Comparison of ENCODE assay signal across 6 worm cellular contexts in the genomic region with DNA sequence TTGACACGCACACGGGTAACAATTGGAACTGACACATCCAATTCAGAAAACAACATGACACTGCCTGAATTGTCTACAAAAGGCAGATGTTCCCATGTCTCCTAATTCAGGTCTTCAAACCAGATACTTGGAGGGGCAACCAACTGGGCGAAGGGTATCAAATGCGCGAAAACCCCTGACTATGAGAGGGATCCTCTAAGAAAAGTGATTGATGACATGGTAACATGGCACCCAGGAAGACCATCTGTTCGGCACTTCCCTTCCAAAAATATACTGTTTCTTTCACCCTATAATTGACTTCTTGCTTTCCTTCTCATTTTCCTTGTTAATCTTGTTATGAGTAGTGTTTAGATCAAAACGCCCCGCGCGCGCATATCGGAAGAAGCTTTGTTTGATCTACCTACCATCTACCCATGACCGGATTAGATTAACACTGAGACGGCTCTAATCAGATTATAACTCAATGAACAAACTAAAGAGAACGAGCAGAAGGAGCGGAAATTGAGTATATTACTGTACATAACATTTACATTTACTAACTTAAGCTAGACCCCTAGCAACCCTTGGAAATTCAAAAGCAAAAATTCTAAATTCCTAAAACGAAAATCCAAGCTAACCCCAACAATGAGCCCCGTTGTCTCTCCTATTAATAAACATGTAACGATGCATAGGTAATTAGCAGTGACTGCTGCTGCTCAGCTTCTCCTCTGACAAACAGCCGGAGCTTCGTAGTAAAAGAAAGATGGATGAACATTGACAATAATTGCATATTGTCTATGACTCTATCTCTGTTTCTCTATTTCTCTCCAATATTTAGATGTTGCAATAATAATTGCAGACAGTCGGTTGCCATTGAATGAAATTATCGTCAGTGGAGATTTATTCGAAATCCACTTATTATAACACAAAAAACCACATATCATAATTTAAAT.
TF ChIP-seq lines count a peak whose summit lies in the region.

No protein-coding gene starts in this region.

TF ChIP-seq in whole organism, L1 larva, 84 proteins besides CTCF, POLR2A, EP300 and RAD21:
- TF ChIP-seq nhr-85 (tag; lab: Kevin White, UChicago): peak; percentile 57
- TF ChIP-seq swsn-7 (tag; optimal IDR thresholded peaks at IDR 0.05; lab: Kevin White, UChicago): no peak
- TF ChIP-seq efl-1 (optimal IDR thresholded peaks at IDR 0.05; lab: Kevin White, UChicago): no peak
- TF ChIP-seq efl-1 (GFP tag; optimal IDR thresholded peaks at IDR 0.05 in 1 of 2; lab: Kevin White, UChicago): peak in 1 of 2 experiments; percentile 40
- no peak for TF ChIP-seq pag-3 (tag; optimal IDR thresholded peaks at IDR 0.05; lab: Kevin White, UChicago; ENCODE audit: borderline replicate concordance, insufficient read depth)
- TF ChIP-seq sup-37 (GFP tag; optimal IDR thresholded peaks at IDR 0.05; lab: Kevin White, UChicago): no peak
- no peak for TF ChIP-seq ztf-4 (tag; optimal IDR thresholded peaks at IDR 0.05; lab: Kevin White, UChicago)

TF ChIP-seq in whole organism, L4 larva, 104 proteins besides CTCF, POLR2A, EP300 and RAD21:
- TF ChIP-seq aha-1 (tag; lab: Kevin White, UChicago): peak; percentile 58
- TF ChIP-seq arid-1 (GFP tag; conservative IDR thresholded peaks at IDR 0.05; lab: Robert Waterston, UW): no peak

TF ChIP-seq in whole organism, early embryonic, 17 proteins besides CTCF, POLR2A, EP300 and RAD21:
- TF ChIP-seq scrt-1 (GFP tag; IDR thresholded peaks at IDR 0.05; lab: Robert Waterston, UW) (no peak), tbx-37 (GFP tag; conservative IDR thresholded peaks at IDR 0.05; lab: Robert Waterston, UW) (no peak), sea-1 (GFP tag; conservative IDR thresholded peaks at IDR 0.05; lab: Robert Waterston, UW) (no peak), F13C5.2 (tag; optimal IDR thresholded peaks at IDR 0.05; lab: Kevin White, UChicago) (no peak), ceh-36 (tag; optimal IDR thresholded peaks at IDR 0.05; lab: Kevin White, UChicago) (peak; percentile 3)

TF ChIP-seq in whole organism, late embryonic, 69 proteins besides CTCF, POLR2A, EP300 and RAD21:
- TF ChIP-seq pha-2 (tag; optimal IDR thresholded peaks at IDR 0.05; lab: Kevin White, UChicago) (peak; percentile 12), ceh-31 (tag; optimal IDR thresholded peaks at IDR 0.05; lab: Kevin White, UChicago) (peak; percentile 32), lin-11 (tag; optimal IDR thresholded peaks at IDR 0.05; lab: Kevin White, UChicago) (no peak), mec-3 (tag; optimal IDR thresholded peaks at IDR 0.05; lab: Kevin White, UChicago; ENCODE audit: borderline replicate concordance) (no peak), unc-55 (GFP tag; optimal IDR thresholded peaks at IDR 0.05; lab: Kevin White, UChicago) (peak; percentile 67), pax-1 (tag; optimal IDR thresholded peaks at IDR 0.05; lab: Kevin White, UChicago) (peak; percentile 91)

TF ChIP-seq in whole organism, midembryonic, 9 proteins besides CTCF, POLR2A, EP300 and RAD21:
- TF ChIP-seq ztf-23 (GFP tag; IDR thresholded peaks at IDR 0.05; lab: Robert Waterston, UW): no peak
- no peak for TF ChIP-seq ref-1 (GFP tag; conservative IDR thresholded peaks at IDR 0.05; lab: Robert Waterston, UW)
- TF ChIP-seq klf-2 (GFP tag; conservative IDR thresholded peaks at IDR 0.05; lab: Robert Waterston, UW): no peak
- TF ChIP-seq flt-1 (GFP tag; IDR thresholded peaks at IDR 0.05; lab: Robert Waterston, UW): 0 out of 2 replicates have a peak, but pooled peaks have one; percentile 36

TF ChIP-seq in whole organism, mixed stage, embryonic, 35 proteins besides CTCF, POLR2A, EP300 and RAD21:
- TF ChIP-seq hlh-1 (tag; optimal IDR thresholded peaks at IDR 0.05; lab: Kevin White, UChicago) (no peak), pha-4 (tag; optimal IDR thresholded peaks at IDR 0.05; lab: Kevin White, UChicago) (peak; percentile 40), sptf-1 (tag; optimal IDR thresholded peaks at IDR 0.05; lab: Kevin White, UChicago) (peak; percentile 7), elt-1 (tag; optimal IDR thresholded peaks at IDR 0.05; lab: Kevin White, UChicago; ENCODE audit: borderline replicate concordance, insufficient read depth) (peak; percentile 53), unc-120 (tag; optimal IDR thresholded peaks at IDR 0.05; lab: Kevin White, UChicago; ENCODE audit: poor library complexity, severe bottlenecking) (no peak), bed-3 (GFP tag; optimal IDR thresholded peaks at IDR 0.05; lab: Kevin White, UChicago) (no peak), ces-1 (GFP tag; optimal IDR thresholded peaks at IDR 0.05; lab: Kevin White, UChicago) (peak; percentile 49), mls-2 (tag; optimal IDR thresholded peaks at IDR 0.05; lab: Kevin White, UChicago) (peak; percentile 8), ceh-83 (GFP tag; optimal IDR thresholded peaks at IDR 0.05; lab: Kevin White, UChicago) (no peak), ztf-11 (tag; optimal IDR thresholded peaks at IDR 0.05; lab: Kevin White, UChicago) (peak; percentile 18), unc-62 (GFP tag; optimal IDR thresholded peaks at IDR 0.05; lab: Kevin White, UChicago) (peak; percentile 40), drap-1 (GFP tag; optimal IDR thresholded peaks at IDR 0.05; lab: Kevin White, UChicago) (no peak), ceh-43 (GFP tag; optimal IDR thresholded peaks at IDR 0.05; lab: Kevin White, UChicago) (peak; percentile 51), mab-5 (tag; optimal IDR thresholded peaks at IDR 0.05; lab: Kevin White, UChicago) (no peak), elt-3 (tag; optimal IDR thresholded peaks at IDR 0.05; lab: Kevin White, UChicago) (no peak), lin-32 (GFP tag; optimal IDR thresholded peaks at IDR 0.05; lab: Kevin White, UChicago) (no peak), cnd-1 (tag; optimal IDR thresholded peaks at IDR 0.05; lab: Kevin White, UChicago) (peak; percentile 63)
